Fruit fly (Drosophila melanogaster) whole organism, wandering third instar larva: ENCODE measurements around the gene CG3223.

ENCODE experiments used
- Abd-B ChIP-seq: fragments of >200 bp; optimal IDR thresholded peaks from 2 replicates; lab custom pipeline; 2017; ENCODE audit warnings: missing biosample characterization, missing genetic modification characterization
- CG32264 ChIP-seq: fragments of 200-800 bp; sonication (Bioruptor generic); optimal IDR thresholded peaks from 2 replicates; lab custom pipeline; 2016; ENCODE audit warnings: missing biosample characterization, missing genetic modification characterization
- CG9705 ChIP-seq: fragments of 200-800 bp; sonication (Bioruptor generic); optimal IDR thresholded peaks from 2 replicates; lab custom pipeline; 2018; ENCODE audit warnings: missing biosample characterization, mild to moderate bottlenecking, missing genetic modification characterization
- CrebA ChIP-seq: fragments of 200-800 bp; sonication (Bioruptor generic); optimal IDR thresholded peaks from 2 replicates; lab custom pipeline; 2016; ENCODE audit warnings: missing biosample characterization, mild to moderate bottlenecking, missing genetic modification characterization, borderline replicate concordance
- Dif ChIP-seq: fragments of 200-275, 200-300 bp; sonication (Bioruptor generic); optimal IDR thresholded peaks from 2 replicates; lab custom pipeline; 2018; ENCODE audit warnings: missing biosample characterization, missing genetic modification characterization; ENCODE audit not compliant: partially characterized antibody
- HLH106 ChIP-seq: fragments of 200-800 bp; optimal IDR thresholded peaks from 3 replicates; lab custom pipeline; 2019; ENCODE audit warnings: missing biosample characterization, mild to moderate bottlenecking, missing genetic modification characterization, moderate library complexity
- Hnf4 ChIP-seq: fragments of 200-800 bp; sonication (Bioruptor generic); optimal IDR thresholded peaks from 2 replicates; lab custom pipeline; 2016; ENCODE audit warnings: missing biosample characterization, mild to moderate bottlenecking, missing genetic modification characterization
- Hr83 ChIP-seq: fragments of 200-300 bp; sonication (Bioruptor generic); optimal IDR thresholded peaks from 2 replicates; lab custom pipeline; 2016; ENCODE audit warnings: missing biosample characterization, mild to moderate bottlenecking, missing genetic modification characterization, moderate library complexity; ENCODE audit not compliant: poor library complexity, severe bottlenecking
- Jra ChIP-seq: sonication (Bioruptor generic); optimal IDR thresholded peaks from 2 replicates; lab custom pipeline; 2016; ENCODE audit warnings: missing biosample characterization, missing genetic modification characterization
- Mio ChIP-seq: sonication (Bioruptor generic); optimal IDR thresholded peaks from 2 replicates; lab custom pipeline; 2016; ENCODE audit warnings: missing biosample characterization, missing genetic modification characterization
- Myc ChIP-seq: fragments of >200 bp; optimal IDR thresholded peaks from 2 replicates; lab custom pipeline; 2017
- OdsH ChIP-seq: fragments of 200-800 bp; sonication (Bioruptor generic); optimal IDR thresholded peaks from 2 replicates; lab custom pipeline; 2016; ENCODE audit warnings: missing biosample characterization, mild to moderate bottlenecking, missing genetic modification characterization
- Rel ChIP-seq, 2 experiments: fragments of 200-800 bp; sonication (Bioruptor generic) in 1 of 2; optimal IDR thresholded peaks; 2 replicates in 1 of 2; 3 replicates in 1 of 2; lab custom pipeline; 2016 to 2019; ENCODE audit warnings: mild to moderate bottlenecking in 2 of 2, missing biosample characterization in 2 of 2, missing genetic modification characterization in 2 of 2, moderate library complexity in 1 of 2
- Sp1 ChIP-seq: fragments of 200-800 bp; sonication (Bioruptor generic); optimal IDR thresholded peaks from 3 replicates; lab custom pipeline; 2019; ENCODE audit warnings: missing biosample characterization, mild to moderate bottlenecking, missing genetic modification characterization, moderate library complexity
- Vsx2 ChIP-seq: fragments of 200-300, 225-300 bp; sonication (Bioruptor generic); optimal IDR thresholded peaks from 2 replicates; lab custom pipeline; 2018; ENCODE audit warnings: missing biosample characterization, missing genetic modification characterization; ENCODE audit not compliant: partially characterized antibody
- br ChIP-seq: fragments of 200-800 bp; sonication (Bioruptor generic); optimal IDR thresholded peaks from 2 replicates; lab custom pipeline; 2016; ENCODE audit warnings: missing biosample characterization, missing genetic modification characterization
- foxo ChIP-seq, 2 experiments: fragments of 200-800 bp; sonication (Bioruptor generic); optimal IDR thresholded peaks; 2 replicates in 1 of 2; 3 replicates in 1 of 2; lab custom pipeline; 2016 to 2017; ENCODE audit warnings: missing biosample characterization in 2 of 2, missing genetic modification characterization in 2 of 2
- h ChIP-seq: fragments of 200-800 bp; sonication (Bioruptor generic); optimal IDR thresholded peaks from 3 replicates; lab custom pipeline; 2016; ENCODE audit warnings: missing biosample characterization, mild to moderate bottlenecking, missing genetic modification characterization
- jim ChIP-seq: fragments of 175-275, 200-325 bp; sonication (Bioruptor generic); optimal IDR thresholded peaks from 2 replicates; lab custom pipeline; 2016; ENCODE audit warnings: missing biosample characterization, mild to moderate bottlenecking, missing genetic modification characterization
- pan ChIP-seq: fragments of >200 bp; optimal IDR thresholded peaks from 2 replicates; lab custom pipeline; 2017
- psq ChIP-seq: fragments of 200-800 bp; sonication (Bioruptor generic); optimal IDR thresholded peaks from 3 replicates; lab custom pipeline; 2017; ENCODE audit warnings: missing biosample characterization, mild to moderate bottlenecking, missing genetic modification characterization, moderate library complexity
- rgr ChIP-seq: fragments of 200-800 bp; sonication (Bioruptor generic); optimal IDR thresholded peaks from 3 replicates; lab custom pipeline; 2016; ENCODE audit warnings: missing biosample characterization, mild to moderate bottlenecking, missing genetic modification characterization
- sage ChIP-seq: fragments of 200-800 bp; sonication (Bioruptor generic); optimal IDR thresholded peaks from 2 replicates; lab custom pipeline; 2016; ENCODE audit warnings: missing biosample characterization, mild to moderate bottlenecking, missing genetic modification characterization
- sv ChIP-seq: fragments of 200-800 bp; sonication (Bioruptor generic); optimal IDR thresholded peaks from 3 replicates; lab custom pipeline; 2016; ENCODE audit warnings: missing biosample characterization, missing genetic modification characterization
- tai ChIP-seq: sonication (Bioruptor generic); optimal IDR thresholded peaks from 2 replicates; lab custom pipeline; 2016; ENCODE audit warnings: missing biosample characterization, missing genetic modification characterization
- usp ChIP-seq: fragments of >200 bp; optimal IDR thresholded peaks from 2 replicates; lab custom pipeline; 2017; ENCODE audit warnings: missing biosample characterization, missing genetic modification characterization
- woc ChIP-seq: sonication (Bioruptor generic); optimal IDR thresholded peaks from 2 replicates; lab custom pipeline; 2016; ENCODE audit warnings: missing biosample characterization, mild to moderate bottlenecking, missing genetic modification characterization

The CG3223 gene

DNA sequence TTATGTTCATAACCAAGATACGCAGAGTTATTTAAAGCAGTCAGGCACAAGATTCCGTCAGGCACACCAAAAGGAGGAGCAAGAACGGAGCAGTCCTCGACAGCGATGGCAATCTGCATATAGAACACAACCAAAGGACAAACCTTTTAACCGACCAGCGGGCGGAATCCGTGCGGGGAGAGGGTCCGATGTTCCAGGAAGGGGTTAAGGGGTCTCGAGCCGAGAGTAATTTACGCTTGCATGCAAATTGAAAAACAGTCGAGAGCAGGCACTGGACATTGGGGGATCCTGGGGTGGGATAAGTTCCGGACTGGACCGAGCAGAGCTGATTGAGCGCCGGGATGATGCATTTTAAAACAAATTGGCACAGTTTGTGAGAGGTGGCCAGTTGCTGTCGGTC lies 38.6 kb upstream of the CG3223 start:
- no peak for TF ChIP-seq h
- TF ChIP-seq Vsx2 (GFP tag; lab: Kevin White, UChicago), result no peak
- no peak for TF ChIP-seq psq (GFP tag; lab: Kevin White, UChicago)
- TF ChIP-seq rgr (GFP tag; lab: Kevin White, UChicago), result no peak
- no peak for TF ChIP-seq Hnf4 (GFP tag; lab: Kevin White, UChicago)
- TF ChIP-seq tai (GFP tag; lab: Kevin White, UChicago), result no peak
- no peak for TF ChIP-seq CrebA
- TF ChIP-seq usp (GFP tag; lab: Kevin White, UChicago), result no peak
- TF ChIP-seq Myc, result no peak
- TF ChIP-seq Abd-B (GFP tag; lab: Kevin White, UChicago), result no peak
- TF ChIP-seq sage (GFP tag; lab: Kevin White, UChicago), result no peak
- TF ChIP-seq CG32264, result no peak
- TF ChIP-seq Dif (GFP tag; lab: Kevin White, UChicago), result no peak
- TF ChIP-seq Mio, result no peak
- TF ChIP-seq, all 38 proteins: peak for 0

DNA sequence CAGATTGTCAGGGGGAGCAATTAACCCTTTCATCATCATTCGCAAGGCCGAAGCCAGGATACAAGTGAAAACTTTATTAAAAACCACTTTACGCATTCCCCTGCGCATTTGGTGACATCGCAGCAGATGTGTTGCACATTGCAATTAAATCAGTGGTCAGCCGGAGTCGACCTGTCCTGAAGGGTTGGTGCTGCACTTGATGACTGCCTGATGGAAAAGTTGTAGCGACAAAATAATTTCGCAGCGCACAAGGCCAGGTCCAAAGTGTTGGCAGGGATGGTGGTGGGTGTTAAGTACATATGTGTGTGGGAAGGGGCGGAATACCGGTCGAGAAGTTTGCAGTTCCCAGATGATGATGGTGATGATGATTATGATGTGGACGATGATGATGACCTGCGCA lies 37.0 kb upstream of the CG3223 start:
- no peak for TF ChIP-seq woc (GFP tag; lab: Kevin White, UChicago)

DNA sequence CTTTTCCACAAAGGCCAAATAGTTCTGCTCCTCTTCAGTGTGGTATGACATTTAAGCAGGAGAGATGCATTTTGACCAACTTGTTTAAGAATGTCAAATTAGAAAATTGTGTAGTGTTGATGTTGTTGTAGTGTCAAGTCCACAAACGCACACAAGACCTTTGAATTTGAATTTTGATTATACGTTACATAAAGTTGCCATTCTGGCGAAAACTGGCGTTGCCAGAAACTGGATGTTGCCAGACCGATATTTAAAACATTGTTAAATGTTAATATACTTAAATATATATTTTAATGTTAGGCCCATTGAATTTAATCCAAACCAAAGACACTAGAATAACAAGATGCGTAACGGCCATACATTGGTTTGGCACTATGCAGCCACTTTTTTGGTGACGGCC lies 36.2 kb upstream of the CG3223 start:
- no peak for TF ChIP-seq jim (GFP tag; lab: Kevin White, UChicago)
- no peak for TF ChIP-seq h

DNA sequence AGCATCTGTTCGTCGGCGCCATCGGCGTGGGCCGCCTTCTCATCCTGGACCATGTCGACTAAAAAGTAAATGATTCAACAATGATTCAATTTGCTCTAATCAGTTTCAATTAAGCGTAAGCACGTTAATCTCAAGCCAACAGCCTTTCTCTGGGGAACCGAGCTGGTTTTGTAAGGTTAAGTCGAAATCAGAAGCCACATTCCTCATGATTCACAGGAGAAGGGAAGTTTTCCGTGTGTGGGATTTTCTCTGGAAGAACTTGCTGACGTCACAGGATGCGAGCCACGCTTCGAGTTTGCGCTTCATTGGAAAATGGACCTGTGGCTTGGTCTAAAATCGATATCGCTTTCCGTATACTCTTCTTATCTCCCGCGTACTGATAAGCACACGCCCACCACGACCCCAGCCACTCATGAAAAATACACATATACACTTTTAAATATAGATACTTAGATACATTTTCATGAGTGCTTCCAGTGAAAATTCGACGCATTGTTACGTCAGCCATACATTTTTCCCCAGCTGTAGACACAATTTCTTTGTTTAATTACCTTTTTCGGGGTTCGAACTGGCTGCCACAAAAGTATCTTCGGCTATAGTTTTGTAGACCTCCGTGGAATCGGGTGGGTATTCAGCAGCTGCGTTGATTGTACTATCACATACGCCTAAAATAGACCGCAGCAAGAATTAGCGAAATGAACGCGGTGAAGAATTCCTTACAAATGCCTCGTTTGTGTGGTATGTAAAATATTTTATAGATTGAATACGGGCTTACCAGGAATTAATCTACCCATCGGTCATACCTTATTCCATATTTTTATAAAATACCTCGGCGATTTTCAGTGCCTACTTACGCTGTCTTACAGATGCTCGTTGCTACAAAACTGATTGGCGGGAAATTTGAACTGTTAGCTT lies 31.9 kb upstream of the CG3223 start:
- TF ChIP-seq CG9705 (GFP tag; lab: Kevin White, UChicago) (no peak), foxo (GFP tag; optimal IDR thresholded peaks at IDR 0.05; lab: Kevin White, UChicago) (peak in 1 of 2 experiments; percentile 8), Jra (GFP tag; lab: Kevin White, UChicago) (no peak), OdsH (GFP tag; lab: Kevin White, UChicago) (peak; percentile 7), h (peak; percentile 50), Hnf4 (GFP tag; lab: Kevin White, UChicago) (peak; percentile 56), rgr (GFP tag; lab: Kevin White, UChicago) (peak; percentile 28), Vsx2 (GFP tag; lab: Kevin White, UChicago) (peak; percentile 54), CrebA (peak; percentile 27), woc (GFP tag; lab: Kevin White, UChicago) (peak; percentile 13), pan (lab: Kevin White, UChicago) (no peak), Rel (GFP tag; optimal IDR thresholded peaks at IDR 0.05; lab: Kevin White, UChicago) (no peak), Rel (tag; optimal IDR thresholded peaks at IDR 0.05; lab: Kevin White, UChicago) (peak; percentile 69), br (GFP tag; lab: Kevin White, UChicago) (peak; percentile 17), sv (GFP tag; lab: Kevin White, UChicago) (peak; percentile 8), HLH106 (peak; percentile 4), Dif (GFP tag; lab: Kevin White, UChicago) (peak; percentile 82), Hr83 (GFP tag; lab: Kevin White, UChicago) (no peak), Sp1 (GFP tag; lab: Kevin White, UChicago) (peak; percentile 34)

DNA sequence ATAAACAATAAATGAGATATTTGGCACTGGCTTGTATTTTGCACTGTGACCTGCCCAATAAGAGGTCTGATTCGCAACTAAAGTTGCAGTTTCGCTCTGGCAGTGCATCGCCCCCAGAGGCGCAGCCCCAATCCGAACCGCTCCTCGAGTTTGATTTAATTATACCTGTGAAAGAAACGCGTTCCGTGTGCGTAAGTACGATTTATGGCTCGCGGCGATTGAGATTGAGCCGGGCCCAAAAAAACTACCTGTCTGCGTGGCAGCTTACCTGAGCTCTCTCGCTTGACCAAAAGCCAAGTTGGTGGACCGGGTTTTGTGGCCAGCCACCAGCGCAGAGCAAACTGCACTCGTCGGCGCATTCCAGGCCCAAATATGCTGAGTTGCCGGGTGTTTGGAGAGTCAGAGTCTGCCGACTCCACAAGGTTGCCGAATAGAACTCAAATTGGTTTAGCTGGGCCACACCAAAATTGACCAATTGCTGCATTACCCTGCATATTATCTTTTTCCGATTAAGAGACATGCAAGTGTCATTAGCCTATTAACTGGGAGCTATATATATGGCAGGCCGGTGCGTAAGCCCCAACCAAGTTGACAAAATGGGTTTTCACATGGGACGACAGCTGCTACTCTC lies 30.7 kb upstream of the CG3223 start, which contains the start of the genes CD98hc and Os-C:
Gene CD98hc (minus strand): TSS at position 50 of the 631 bp plus-strand sequence.
Gene Os-C (plus strand): TSS at position 581 of the 631 bp plus-strand sequence.
- no peak for TF ChIP-seq Jra (GFP tag; lab: Kevin White, UChicago)
- TF ChIP-seq Sp1 (GFP tag; lab: Kevin White, UChicago), result peak; percentile 2
- TF ChIP-seq CrebA, result peak; percentile 84
